Fruit fly (Drosophila melanogaster): ENCODE data around the gene CG13926.

CG13926 gene

DNA sequence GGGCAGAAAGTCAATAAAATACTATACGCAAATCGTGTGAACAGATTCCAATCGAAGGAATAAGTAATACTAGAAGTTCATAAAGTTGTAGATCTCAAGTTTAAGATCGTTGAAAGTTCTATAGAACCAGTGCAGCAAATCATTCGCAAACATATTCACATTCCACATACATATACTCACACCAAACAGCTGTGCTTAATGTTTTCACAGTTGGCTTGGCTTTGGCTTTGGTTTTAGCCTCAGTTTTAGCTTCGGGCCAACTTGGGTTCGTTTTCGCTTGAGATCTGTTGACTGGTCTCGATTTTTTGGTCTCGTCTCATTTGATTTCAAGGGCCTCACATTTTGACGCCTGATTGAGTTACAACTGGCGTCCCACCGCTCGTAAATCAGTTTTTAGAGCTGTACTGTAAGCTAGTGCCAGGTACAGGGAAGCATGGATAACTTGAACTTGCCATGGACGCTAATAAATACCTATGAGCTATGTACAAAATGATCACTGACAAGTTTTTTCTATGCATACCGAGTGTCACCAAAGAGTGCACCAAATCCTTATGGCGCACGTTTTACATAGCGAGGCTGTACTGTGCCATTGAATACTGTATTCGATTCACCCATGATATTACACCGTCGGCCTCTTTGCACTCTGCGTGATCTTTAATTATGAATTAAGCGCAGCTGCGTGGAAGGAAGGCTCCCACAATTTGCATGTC lies 30.7 kb downstream of the CG13926 start (continued):
- TF ChIP-seq Six4 (GFP tag; optimal IDR thresholded peaks at IDR 0.05): peak; percentile 79

DNA sequence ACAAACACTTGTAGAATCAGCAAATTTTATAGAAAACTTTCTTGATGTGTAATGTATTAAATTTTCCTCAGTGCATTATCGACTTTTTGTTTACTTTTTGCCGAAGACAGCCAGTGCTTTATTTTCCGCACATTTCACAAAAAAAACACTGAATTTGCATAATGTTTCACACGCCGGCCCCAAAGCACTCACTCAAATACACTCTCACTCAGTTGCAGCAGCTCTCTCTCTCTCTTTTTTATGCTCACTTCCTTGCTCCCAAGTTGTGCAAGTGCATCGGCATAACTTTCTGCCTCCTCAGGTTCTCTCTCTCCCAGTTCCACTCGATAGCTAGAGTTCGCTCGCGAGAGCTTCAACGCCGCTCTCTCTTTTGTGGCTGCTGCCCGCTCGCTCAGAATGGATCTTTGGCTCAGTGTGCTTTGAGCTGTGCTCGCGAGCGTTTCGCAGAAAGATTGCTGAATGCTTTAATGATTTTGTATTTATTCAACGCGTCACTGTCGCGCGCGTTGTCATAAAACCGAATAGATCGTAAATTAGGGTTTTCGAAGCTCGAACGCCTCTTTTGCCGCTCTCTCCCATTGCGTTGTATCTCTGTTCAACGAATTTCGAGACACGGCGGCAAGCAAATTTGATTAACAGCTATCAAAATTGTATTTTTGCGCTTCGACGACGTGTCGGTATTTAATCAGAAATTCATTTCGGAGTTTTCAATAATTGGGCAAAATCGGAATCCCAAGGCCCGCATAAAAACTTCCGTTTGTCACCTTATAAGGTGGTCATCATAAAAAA lies 31.5 kb downstream of the CG13926 start:
- TF ChIP-seq NK7.1 (GFP tag; optimal IDR thresholded peaks at IDR 0.05) (no peak), MBD-R2 (GFP tag; IDR thresholded peaks at IDR 0.05) (no peak), chif (GFP tag; optimal IDR thresholded peaks at IDR 0.05) (no peak), CG17912 (GFP tag; optimal IDR thresholded peaks at IDR 0.05) (peak; percentile 28), ato (GFP tag; IDR thresholded peaks at IDR 0.05; ENCODE audit: partially characterized antibody) (peak; percentile 62; the same call in 1 of the 2 replicates), zen (tag; optimal IDR thresholded peaks at IDR 0.05) (no peak), CG3726 (GFP tag; IDR thresholded peaks at IDR 0.05) (no peak), CG10543 (GFP tag; optimal IDR thresholded peaks at IDR 0.05) (peak; percentile 5), CG2129 (GFP tag; IDR thresholded peaks at IDR 0.05; ENCODE audit: partially characterized antibody) (no peak), Side (GFP tag; optimal IDR thresholded peaks at IDR 0.05) (peak; percentile 9), BtbVII (GFP tag; optimal IDR thresholded peaks at IDR 0.05) (peak; percentile 38), Kr (GFP tag; optimal IDR thresholded peaks at IDR 0.05) (no peak), caup (GFP tag; optimal IDR thresholded peaks at IDR 0.05; ENCODE audit: severe bottlenecking) (peak; percentile 17), CG1647 (GFP tag; optimal IDR thresholded peaks at IDR 0.05) (no peak), Neu2 (GFP tag; optimal IDR thresholded peaks at IDR 0.05; ENCODE audit: borderline replicate concordance) (no peak), exex (tag; optimal IDR thresholded peaks at IDR 0.05) (peak; percentile 59), Xrp1 (GFP tag; IDR thresholded peaks at IDR 0.05) (no peak), CG12155 (GFP tag; optimal IDR thresholded peaks at IDR 0.05) (no peak), Fer2 (tag; optimal IDR thresholded peaks at IDR 0.05) (no peak), Gsc (GFP tag; IDR thresholded peaks at IDR 0.05) (no peak), CG7357 (GFP tag; IDR thresholded peaks at IDR 0.05) (no peak), CG8388 (GFP tag; optimal IDR thresholded peaks at IDR 0.05) (no peak), her (GFP tag; optimal IDR thresholded peaks at IDR 0.05) (peak; percentile 68), Sry-δ (GFP tag; optimal IDR thresholded peaks at IDR 0.05) (no peak), lola (GFP tag; optimal IDR thresholded peaks at IDR 0.05) (no peak), Lim3 (GFP tag; IDR thresholded peaks at IDR 0.05) (no peak), Dip2 (GFP tag; IDR thresholded peaks at IDR 0.05) (no peak), gem (tag; optimal IDR thresholded peaks at IDR 0.05) (no peak), CG1603 (tag; optimal IDR thresholded peaks at IDR 0.05) (no peak), vvl (GFP tag; IDR thresholded peaks at IDR 0.05) (peak; percentile 80), luna (GFP tag; optimal IDR thresholded peaks at IDR 0.05) (no peak), CG13775 (GFP tag; optimal IDR thresholded peaks at IDR 0.05) (no peak), NfI (GFP tag; optimal IDR thresholded peaks at IDR 0.05) (no peak), CG13624 (GFP tag; optimal IDR thresholded peaks at IDR 0.05) (peak; percentile 68), CG43689 (GFP tag; IDR thresholded peaks at IDR 0.05) (no peak), CG11723 (GFP tag; optimal IDR thresholded peaks at IDR 0.05) (no peak), CG6791 (GFP tag; IDR thresholded peaks at IDR 0.05; ENCODE audit: partially characterized antibody) (peak; percentile 76), toy (GFP tag; IDR thresholded peaks at IDR 0.05) (no peak), B-H2 (GFP tag; optimal IDR thresholded peaks at IDR 0.05) (peak; percentile 34), Taf1 (GFP tag; IDR thresholded peaks at IDR 0.05) (no peak), Atf-2 (GFP tag; optimal IDR thresholded peaks at IDR 0.05) (no peak), pb (GFP tag; optimal IDR thresholded peaks at IDR 0.05) (peak; percentile 27), lab (GFP tag; optimal IDR thresholded peaks at IDR 0.05) (peak; percentile 38), D (optimal IDR thresholded peaks at IDR 0.05) (no peak), D (GFP tag; optimal IDR thresholded peaks at IDR 0.05) (no peak)
